Worm (Caenorhabditis elegans) whole organism, midembryonic: ENCODE measurements around the gene shpk-1.

Experiments
- T22C8.4 ChIP-seq: fragments of 200-800 bp; sonication (Bioruptor generic); IDR thresholded peaks from 2 replicates; pipeline ENCODE4 v1.3.6; 2022; ENCODE audit warnings: missing genetic modification characterization, missing compliant biosample characterization
- cog-1 ChIP-seq: sonication (generic microtip); optimal IDR thresholded peaks from 2 replicates; lab custom pipeline; 2016; ENCODE audit warnings: missing genetic modification characterization, missing compliant biosample characterization
- flt-1 ChIP-seq: fragments of 200-800 bp; sonication (Bioruptor generic); IDR thresholded peaks from 2 replicates; pipeline ENCODE4 v1.3.6; 2022; ENCODE audit warnings: missing genetic modification characterization, missing compliant biosample characterization
- klf-2 ChIP-seq: fragments of 200-800 bp; sonication (Bioruptor generic); conservative IDR thresholded peaks from 2 replicates; pipeline ENCODE4 v1.3.6; 2022; ENCODE audit warnings: missing genetic modification reagents, missing genetic modification characterization, missing compliant biosample characterization
- med-1 ChIP-seq: sonication (generic microtip); optimal IDR thresholded peaks from 2 replicates; lab custom pipeline; 2017; ENCODE audit warnings: missing genetic modification characterization, mild to moderate bottlenecking, missing compliant biosample characterization, antibody characterized with exemption, missing genetic modification reagents; ENCODE audit not compliant: insufficient read depth
- ref-1 ChIP-seq: fragments of 200-800 bp; sonication (Bioruptor generic); conservative IDR thresholded peaks from 2 replicates; pipeline ENCODE4 v1.3.6; 2022; ENCODE audit warnings: missing genetic modification reagents, missing genetic modification characterization, missing compliant biosample characterization
- tab-1 ChIP-seq: fragments of 200-800 bp; sonication (Bioruptor generic); IDR thresholded peaks from 2 replicates; pipeline ENCODE4 v1.3.6; 2022; ENCODE audit warnings: missing genetic modification characterization, missing compliant biosample characterization
- ztf-23 ChIP-seq: fragments of 200-800 bp; sonication (Bioruptor generic); IDR thresholded peaks from 2 replicates; pipeline ENCODE4 v1.3.6; 2022; ENCODE audit warnings: missing genetic modification reagents, missing genetic modification characterization, missing compliant biosample characterization
- ztf-29 ChIP-seq: fragments of 200-800 bp; sonication (Bioruptor generic); IDR thresholded peaks from 2 replicates; pipeline ENCODE4 v1.3.6; 2022; ENCODE audit warnings: missing genetic modification reagents, missing genetic modification characterization, missing compliant biosample characterization

The shpk-1 gene

ce11 chrIII:13607833-13608232, at the start of gene shpk-1:
shpk-1 (plus strand) TSS chrIII:13608020.
- TF ChIP-seq med-1 (GFP tag; lab: Kevin White, UChicago) (no peak), tab-1 (no peak), ztf-23 (GFP tag; lab: Robert Waterston, UW) (no peak), cog-1 (tag; lab: Kevin White, UChicago) (no peak), flt-1 (GFP tag; lab: Robert Waterston, UW) (no peak)

ce11 chrIII:13560715-13561114, 47.1 kb upstream of the shpk-1 start:
- TF ChIP-seq ref-1 = no peak

ce11 chrIII:13561233-13561632, 46.6 kb upstream of the shpk-1 start:
- TF ChIP-seq cog-1 (tag; lab: Kevin White, UChicago) (no peak), T22C8.4 (GFP tag; lab: Robert Waterston, UW) (no peak), tab-1 (no peak), flt-1 (GFP tag; lab: Robert Waterston, UW) (no peak), med-1 (GFP tag; lab: Kevin White, UChicago) (no peak), ztf-29 (GFP tag; lab: Robert Waterston, UW) (no peak), ref-1 (no peak), ztf-23 (GFP tag; lab: Robert Waterston, UW) (no peak), klf-2 (GFP tag; lab: Robert Waterston, UW) (no peak)

ce11 chrIII:13563000-13563522, 44.8 kb upstream of the shpk-1 start, which contains the start of gene T05D4.2:
T05D4.2 (minus strand) TSS chrIII:13563082.
- TF ChIP-seq med-1 (GFP tag; lab: Kevin White, UChicago) = no peak
- TF ChIP-seq T22C8.4 (GFP tag; lab: Robert Waterston, UW) = no peak
- TF ChIP-seq ztf-29 (GFP tag; lab: Robert Waterston, UW) = no peak
- no peak for TF ChIP-seq flt-1 (GFP tag; lab: Robert Waterston, UW)
- no peak for TF ChIP-seq ref-1
- TF ChIP-seq klf-2 (GFP tag; lab: Robert Waterston, UW) = no peak

- no peak for TF ChIP-seq ztf-29 (GFP tag; lab: Robert Waterston, UW)
- no peak for TF ChIP-seq ztf-23 (GFP tag; lab: Robert Waterston, UW)
- TF ChIP-seq klf-2 (GFP tag; lab: Robert Waterston, UW) = no peak
- TF ChIP-seq T22C8.4 (GFP tag; lab: Robert Waterston, UW) = no peak
- TF ChIP-seq tab-1 = no peak
These were observed 44.2 kb upstream of the shpk-1 start for ce11 chrIII:13563583-13563982.

ce11 chrIII:13564929-13565328, 42.9 kb upstream of the shpk-1 start, which contains the start of gene aldo-1:
aldo-1 (minus strand) TSS chrIII:13564937.
- peak; percentile 44; the same call in 1 of the 2 replicates for TF ChIP-seq T22C8.4 (GFP tag; lab: Robert Waterston, UW)
- no peak for TF ChIP-seq cog-1 (tag; lab: Kevin White, UChicago)
- 0 out of 2 replicates have a peak, but pooled peaks have one; percentile 35 for TF ChIP-seq flt-1 (GFP tag; lab: Robert Waterston, UW)

- TF ChIP-seq klf-2 (GFP tag; lab: Robert Waterston, UW) (no peak), cog-1 (tag; lab: Kevin White, UChicago) (no peak), ztf-29 (GFP tag; lab: Robert Waterston, UW) (no peak), flt-1 (GFP tag; lab: Robert Waterston, UW) (no peak), tab-1 (no peak), ztf-23 (GFP tag; lab: Robert Waterston, UW) (no peak), ref-1 (no peak), T22C8.4 (GFP tag; lab: Robert Waterston, UW) (no peak)
These were observed 41.8 kb upstream of the shpk-1 start for ce11 chrIII:13565972-13566371.

ce11 chrIII:13570347-13570746, 37.5 kb upstream of the shpk-1 start, which contains the start of gene exc-12:
exc-12 (minus strand) TSS chrIII:13570447.
- TF ChIP-seq flt-1 (GFP tag; lab: Robert Waterston, UW) (no peak), ref-1 (no peak), tab-1 (no peak), ztf-23 (GFP tag; lab: Robert Waterston, UW) (no peak), med-1 (GFP tag; lab: Kevin White, UChicago) (no peak)

- TF ChIP-seq ref-1 = no peak
- TF ChIP-seq med-1 (GFP tag; lab: Kevin White, UChicago) = no peak
- no peak for TF ChIP-seq flt-1 (GFP tag; lab: Robert Waterston, UW)
- no peak for TF ChIP-seq tab-1
- no peak for TF ChIP-seq ztf-23 (GFP tag; lab: Robert Waterston, UW)
- no peak for TF ChIP-seq klf-2 (GFP tag; lab: Robert Waterston, UW)
- TF ChIP-seq T22C8.4 (GFP tag; lab: Robert Waterston, UW) = no peak
- no peak for TF ChIP-seq ztf-29 (GFP tag; lab: Robert Waterston, UW)
These were observed 32.1 kb upstream of the shpk-1 start, which contains the start of gene osm-7 for ce11 chrIII:13575610-13576232. osm-7 (plus strand) TSS chrIII:13576182.

- TF ChIP-seq ref-1 (no peak), T22C8.4 (GFP tag; lab: Robert Waterston, UW) (no peak), med-1 (GFP tag; lab: Kevin White, UChicago) (no peak), cog-1 (tag; lab: Kevin White, UChicago) (no peak)
These were observed 27.7 kb upstream of the shpk-1 start for ce11 chrIII:13580076-13580475.
